Worm (Caenorhabditis elegans) whole organism, L1 larva: ENCODE measurements around the gene C32A9.1.

Experiments
- C16A3.4 ChIP-seq: fragments of 150-350 bp; optimal IDR thresholded peaks from 2 replicates; lab custom pipeline; 2014; ENCODE audit warnings: missing biosample characterization, missing genetic modification characterization
- C34B4.2 ChIP-seq: sonication (generic microtip); optimal IDR thresholded peaks from 2 replicates; lab custom pipeline; 2017; ENCODE audit warnings: mild to moderate bottlenecking, missing genetic modification characterization, missing compliant biosample characterization
- aha-1 ChIP-seq: fragments of 150-350 bp; optimal IDR thresholded peaks from 2 replicates; lab custom pipeline; 2014; ENCODE audit warnings: missing biosample characterization, missing genetic modification characterization
- ceh-90 ChIP-seq: sonication (generic microtip); optimal IDR thresholded peaks from 2 replicates; lab custom pipeline; 2016; ENCODE audit warnings: missing genetic modification characterization, missing compliant biosample characterization
- dpl-1 ChIP-seq, 3 experiments: fragments of 150-350 bp in 2 of 3; sonication (generic microtip) in 1 of 3; optimal IDR thresholded peaks; 2 replicates each; lab custom pipeline; 2014 to 2017; ENCODE audit warnings: missing biosample characterization in 3 of 3, missing genetic modification characterization in 3 of 3, missing genetic modification reagents in 3 of 3
- dsc-1 ChIP-seq: sonication (generic microtip); optimal IDR thresholded peaks from 2 replicates; lab custom pipeline; 2016; ENCODE audit warnings: mild to moderate bottlenecking, missing genetic modification characterization, missing compliant biosample characterization
- efl-1 ChIP-seq, 4 experiments: fragments of 150-350 bp; optimal IDR thresholded peaks in 3 of 4; peaks in 1 of 4; 1 replicate in 1 of 4; 2 replicates in 3 of 4; lab custom pipeline; 2014; ENCODE audit warnings: missing biosample characterization in 2 of 4, missing genetic modification characterization in 2 of 4, missing genetic modification reagents in 2 of 4
- efl-3 ChIP-seq: fragments of 200-800 bp; sonication (Bioruptor generic); optimal IDR thresholded peaks from 2 replicates; lab custom pipeline; 2018; ENCODE audit warnings: mild to moderate bottlenecking, missing genetic modification characterization, missing compliant biosample characterization
- elt-3 ChIP-seq, 6 experiments: fragments of 150-350 bp in 1 of 6; sonication (generic microtip); optimal IDR thresholded peaks; 2 replicates each; lab custom pipeline; 2017 to 2018; ENCODE audit warnings: missing biosample characterization in 6 of 6, missing genetic modification characterization in 6 of 6, inconsistent platforms in 1 of 6
- fkh-8 ChIP-seq: sonication (generic microtip); optimal IDR thresholded peaks from 2 replicates; lab custom pipeline; 2016; ENCODE audit warnings: mild to moderate bottlenecking, missing genetic modification characterization, missing compliant biosample characterization
- grh-1 ChIP-seq: fragments of 200-800 bp; sonication (Bioruptor generic); IDR thresholded peaks from 2 replicates; pipeline ENCODE4 v1.3.6; 2022; ENCODE audit warnings: missing genetic modification reagents, missing genetic modification characterization, missing compliant biosample characterization
- jun-1 ChIP-seq: fragments of 150-350 bp; optimal IDR thresholded peaks from 2 replicates; lab custom pipeline; 2014; ENCODE audit warnings: missing biosample characterization, missing genetic modification reagents, missing genetic modification characterization
- lin-14 ChIP-seq: fragments of 200-800 bp; sonication (Bioruptor generic); optimal IDR thresholded peaks from 2 replicates; lab custom pipeline; 2018; ENCODE audit warnings: mild to moderate bottlenecking, missing genetic modification characterization, moderate library complexity, missing compliant biosample characterization
- lir-3 ChIP-seq: sonication (generic microtip); optimal IDR thresholded peaks from 2 replicates; lab custom pipeline; 2016; ENCODE audit warnings: mild to moderate bottlenecking, missing genetic modification characterization, moderate library complexity, missing compliant biosample characterization; ENCODE audit not compliant: poor library complexity
- lsy-2 ChIP-seq, 2 experiments: fragments of 150-350 bp; optimal IDR thresholded peaks; 2 replicates each; lab custom pipeline; 2014; ENCODE audit warnings: missing biosample characterization in 2 of 2, missing genetic modification characterization in 2 of 2
- mdl-1 ChIP-seq, 2 experiments: fragments of 150-350 bp; optimal IDR thresholded peaks; 2 replicates each; lab custom pipeline; 2014 to 2017; ENCODE audit warnings: missing biosample characterization in 2 of 2, missing genetic modification characterization in 2 of 2, inconsistent platforms in 1 of 2
- nhr-12 ChIP-seq: sonication (generic microtip); optimal IDR thresholded peaks from 2 replicates; lab custom pipeline; 2017; ENCODE audit warnings: missing biosample characterization, missing genetic modification characterization
- nhr-19 ChIP-seq: fragments of 200-800 bp; sonication (Bioruptor generic); conservative IDR thresholded peaks from 2 replicates; pipeline ENCODE4 v1.3.6; 2022; ENCODE audit warnings: missing genetic modification characterization, missing compliant biosample characterization
- nhr-20 ChIP-seq: sonication (generic microtip); optimal IDR thresholded peaks from 2 replicates; lab custom pipeline; 2016; ENCODE audit warnings: mild to moderate bottlenecking, missing genetic modification characterization, missing compliant biosample characterization
- nhr-71 ChIP-seq: sonication (generic microtip); optimal IDR thresholded peaks from 2 replicates; lab custom pipeline; 2016; ENCODE audit warnings: mild to moderate bottlenecking, missing genetic modification characterization, moderate library complexity, missing compliant biosample characterization
- nhr-76 ChIP-seq: sonication (generic microtip); optimal IDR thresholded peaks from 2 replicates; lab custom pipeline; 2017; ENCODE audit warnings: missing biosample characterization, missing genetic modification characterization
- nhr-85 ChIP-seq: sonication (generic microtip); peaks from one replicate; lab custom pipeline; 2016; ENCODE audit warnings: missing genetic modification characterization, inconsistent platforms, missing compliant biosample characterization
- pqm-1 ChIP-seq: sonication (generic microtip); optimal IDR thresholded peaks from 3 replicates; lab custom pipeline; 2017; ENCODE audit warnings: missing biosample characterization, missing genetic modification characterization
- rnt-1 ChIP-seq: sonication (generic microtip); optimal IDR thresholded peaks from 2 replicates; lab custom pipeline; 2016; ENCODE audit warnings: mild to moderate bottlenecking, missing genetic modification characterization, moderate library complexity, missing compliant biosample characterization
- snu-23 ChIP-seq: sonication (generic microtip); optimal IDR thresholded peaks from 2 replicates; lab custom pipeline; 2016; ENCODE audit warnings: missing genetic modification characterization, missing compliant biosample characterization
- sox-4 ChIP-seq: sonication (generic microtip); optimal IDR thresholded peaks from 2 replicates; lab custom pipeline; 2016; ENCODE audit warnings: missing genetic modification characterization, missing compliant biosample characterization
- sup-37 ChIP-seq: fragments of 200-800 bp; sonication (Bioruptor generic); optimal IDR thresholded peaks from 2 replicates; lab custom pipeline; 2018; ENCODE audit warnings: mild to moderate bottlenecking, missing genetic modification characterization, missing compliant biosample characterization
- swsn-7 ChIP-seq: sonication (generic microtip); optimal IDR thresholded peaks from 2 replicates; lab custom pipeline; 2016; ENCODE audit warnings: missing genetic modification characterization, missing compliant biosample characterization
- tbx-2 ChIP-seq: sonication (generic microtip); optimal IDR thresholded peaks from 2 replicates; lab custom pipeline; 2016; ENCODE audit warnings: missing genetic modification characterization, missing compliant biosample characterization
- tlp-1 ChIP-seq: fragments of 150-350 bp; optimal IDR thresholded peaks from 2 replicates; lab custom pipeline; 2014; ENCODE audit warnings: missing biosample characterization, missing genetic modification characterization
- unc-130 ChIP-seq: fragments of 150-350 bp; optimal IDR thresholded peaks from 2 replicates; lab custom pipeline; 2017; ENCODE audit warnings: missing biosample characterization, missing genetic modification characterization, inconsistent platforms
- unc-62 ChIP-seq: fragments of 150-350 bp; optimal IDR thresholded peaks from 2 replicates; lab custom pipeline; 2014; ENCODE audit warnings: missing biosample characterization, missing genetic modification reagents, missing genetic modification characterization
- zip-4 ChIP-seq: fragments of 200-800 bp; sonication (Bioruptor generic); optimal IDR thresholded peaks from 2 replicates; lab custom pipeline; 2018; ENCODE audit warnings: mild to moderate bottlenecking, missing genetic modification characterization, moderate library complexity, missing compliant biosample characterization

C32A9.1 gene

DNA sequence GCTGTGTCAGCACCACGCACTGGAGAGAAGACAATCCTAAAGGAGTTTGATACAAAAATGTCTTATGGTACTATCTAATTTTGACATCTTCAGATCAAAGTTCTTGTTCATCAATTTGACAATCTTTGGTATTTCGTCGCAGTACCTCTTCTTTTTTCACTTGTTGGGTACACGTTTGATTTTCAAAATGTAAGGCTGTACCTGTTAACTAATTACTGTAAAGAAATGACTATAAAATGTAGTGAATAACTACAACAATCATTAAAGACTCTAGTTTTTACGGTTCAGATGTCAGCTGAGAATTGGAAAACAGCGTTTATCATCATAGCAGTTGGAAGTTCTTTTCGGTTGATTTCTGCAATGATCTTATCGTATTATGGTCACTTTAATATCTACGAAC, 17.2 kb upstream of the C32A9.1 start:
- TF ChIP-seq nhr-20 (tag; lab: Kevin White, UChicago) (peak; percentile 58), nhr-85 (tag; lab: Kevin White, UChicago) (peak; percentile 70), lir-3 (tag; lab: Kevin White, UChicago) (no peak)

DNA sequence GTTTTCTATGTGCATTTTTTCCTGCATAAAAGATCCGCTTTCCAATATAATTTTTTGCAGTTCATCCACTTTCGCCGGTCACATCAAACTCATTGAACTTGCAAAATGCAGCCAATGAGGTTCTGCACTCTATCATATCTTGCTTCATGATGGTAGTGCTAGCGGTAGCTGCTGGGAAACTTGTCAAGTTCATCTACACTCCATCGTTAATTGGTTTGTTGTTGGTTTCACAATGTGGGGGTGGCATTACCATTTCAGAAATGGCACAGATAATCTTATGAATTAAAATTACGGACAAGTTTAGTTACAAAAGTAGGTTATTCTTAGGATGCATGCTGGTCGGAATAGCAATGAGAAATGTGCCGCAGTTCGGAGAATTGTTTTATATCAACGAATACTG, 14.5 kb upstream of the C32A9.1 start:
- TF ChIP-seq efl-3 (no peak), pqm-1 (tag; lab: Kevin White, UChicago) (no peak), efl-1 (optimal IDR thresholded peaks at IDR 0.05; lab: Kevin White, UChicago) (no peak), efl-1 (GFP tag; optimal IDR thresholded peaks at IDR 0.05 in 1 of 2; lab: Kevin White, UChicago) (peak in 1 of 2 experiments; percentile 0)

- TF ChIP-seq dpl-1 (GFP tag; optimal IDR thresholded peaks at IDR 0.05; lab: Kevin White, UChicago) (no peak), nhr-19 (GFP tag; lab: Robert Waterston, UW) (no peak), ceh-90 (tag; lab: Kevin White, UChicago) (no peak), C16A3.4 (tag; lab: Kevin White, UChicago) (no peak), swsn-7 (tag; lab: Kevin White, UChicago) (no peak), tbx-2 (no peak), nhr-76 (no peak), dsc-1 (no peak), nhr-12 (no peak), unc-62 (GFP tag; lab: Kevin White, UChicago) (no peak), mdl-1 (tag; optimal IDR thresholded peaks at IDR 0.05; lab: Kevin White, UChicago) (no peak), jun-1 (tag; lab: Kevin White, UChicago) (no peak)
- TF ChIP-seq, all 84 proteins: peak for 0
These were observed 13.5 kb upstream of the C32A9.1 start, which contains the start of gene F41E7.2 for ce11 chrX:10273392-10273791. Gene F41E7.2, plus strand, starts transcription at chrX:10273692.

DNA sequence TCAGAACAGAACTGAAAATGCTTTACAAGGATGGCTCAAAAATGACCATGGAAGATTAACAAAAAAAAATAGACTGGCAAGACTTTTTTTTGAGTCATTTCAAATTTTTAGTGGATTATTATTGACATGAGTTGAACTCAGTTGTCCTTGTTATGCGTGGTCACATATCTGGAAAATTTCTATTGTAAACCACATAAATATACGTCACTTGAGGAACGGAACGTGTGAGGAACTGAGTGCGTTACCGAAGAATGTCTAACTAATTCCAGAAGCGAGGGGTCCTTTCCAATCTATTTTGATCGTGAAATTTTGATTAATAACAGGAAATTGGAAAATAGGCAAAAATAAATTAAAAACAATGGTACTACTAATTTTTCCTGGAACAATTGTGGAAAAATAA, 2.4 kb upstream of the C32A9.1 start:
- no peak for TF ChIP-seq fkh-8 (tag; lab: Kevin White, UChicago)
- TF ChIP-seq zip-4: no peak
- TF ChIP-seq efl-1 (optimal IDR thresholded peaks at IDR 0.05; lab: Kevin White, UChicago): no peak
- peak in 1 of 2 experiments; percentile 52 for TF ChIP-seq efl-1 (GFP tag; optimal IDR thresholded peaks at IDR 0.05 in 1 of 2; lab: Kevin White, UChicago)

- TF ChIP-seq unc-130 (peak; percentile 30), rnt-1 (tag; lab: Kevin White, UChicago) (peak; percentile 46), aha-1 (tag; lab: Kevin White, UChicago) (no peak), grh-1 (GFP tag; lab: Robert Waterston, UW) (no peak), lsy-2 (tag; optimal IDR thresholded peaks at IDR 0.05; lab: Kevin White, UChicago) (peak in 1 of 2 experiments; percentile 8), nhr-20 (tag; lab: Kevin White, UChicago) (peak; percentile 9), snu-23 (GFP tag; lab: Kevin White, UChicago) (peak; percentile 6), nhr-19 (GFP tag; lab: Robert Waterston, UW) (0 out of 2 replicates have a peak, but pooled peaks have one; percentile 27), sup-37 (GFP tag; lab: Kevin White, UChicago) (no peak), nhr-71 (peak; percentile 61)
- TF ChIP-seq, all 84 proteins: peak for 7
These were observed 5.9 kb downstream of the C32A9.1 start for ce11 chrX:10254068-10254467.

- no peak for TF ChIP-seq dpl-1 (GFP tag; optimal IDR thresholded peaks at IDR 0.05; lab: Kevin White, UChicago)
- TF ChIP-seq unc-62 (GFP tag; lab: Kevin White, UChicago): no peak
- TF ChIP-seq zip-4: no peak
- TF ChIP-seq tlp-1: no peak
- no peak for TF ChIP-seq nhr-20 (tag; lab: Kevin White, UChicago)
- no peak for TF ChIP-seq snu-23 (GFP tag; lab: Kevin White, UChicago)
- peak; percentile 7 for TF ChIP-seq rnt-1 (tag; lab: Kevin White, UChicago)
- no peak for TF ChIP-seq elt-3 (tag; optimal IDR thresholded peaks at IDR 0.05; lab: Kevin White, UChicago)
- no peak for TF ChIP-seq sox-4 (tag; lab: Kevin White, UChicago)
- TF ChIP-seq lin-14: peak; percentile 8
- TF ChIP-seq C34B4.2 (tag; lab: Kevin White, UChicago): no peak
These were observed 7.2 kb downstream of the C32A9.1 start, which contains the start of gene C14H10.2 for ce11 chrX:10252781-10253180. Gene C14H10.2, minus strand, starts transcription at chrX:10252881.
